Worm (Caenorhabditis elegans): ENCODE measurements around the gene rhi-1.
A peak's percentile ranks its signal among the peaks of the same experiment; 100 is the strongest.

The rhi-1 gene

DNA sequence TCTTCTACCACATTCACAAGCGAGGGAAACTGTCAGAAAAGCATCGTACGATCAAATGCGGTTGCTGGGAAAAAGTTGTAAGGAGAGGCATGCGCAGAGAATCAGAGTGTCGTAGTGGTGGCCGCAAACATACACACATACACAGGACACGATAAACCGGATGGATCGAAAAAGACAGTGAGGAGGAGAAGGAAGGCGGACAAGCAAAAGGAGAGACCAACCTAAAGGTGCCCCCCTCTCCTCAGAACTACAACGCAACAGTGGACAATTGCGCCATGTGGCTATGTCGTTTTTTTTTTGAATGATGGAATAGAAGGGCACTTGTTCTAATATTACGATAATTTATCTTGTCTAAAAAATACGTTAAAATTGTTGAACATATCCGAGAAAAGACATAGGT, 9.8 kb upstream of the rhi-1 start:
- TF ChIP-seq xnd-1 (tag; optimal IDR thresholded peaks at IDR 0.05) (no peak), C17E4.6 (GFP tag; IDR thresholded peaks at IDR 0.05) (no peak), nhr-80 (tag; optimal IDR thresholded peaks at IDR 0.05) (peak; percentile 2), let-526 (GFP tag; IDR thresholded peaks at IDR 0.05) (no peak)

DNA sequence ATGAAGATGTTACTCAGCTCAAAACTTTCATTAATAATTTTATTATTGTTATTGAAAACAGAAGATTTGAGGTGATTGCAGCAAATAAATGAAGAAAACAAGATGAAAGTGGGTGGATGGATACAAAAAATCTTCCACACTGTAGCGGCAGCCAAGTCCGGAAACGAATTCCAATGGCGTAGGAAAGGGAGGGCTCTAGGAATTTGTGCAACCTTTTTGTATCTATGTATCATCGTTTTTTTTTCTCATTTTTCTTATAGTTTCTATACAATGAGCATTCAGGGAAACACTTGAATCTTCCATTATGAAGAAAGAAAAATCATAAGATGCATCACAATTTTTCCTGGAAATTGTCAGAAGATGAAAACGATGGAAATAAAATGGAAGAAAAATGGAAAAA, 7.8 kb upstream of the rhi-1 start:
- no peak for TF ChIP-seq gei-17 (GFP tag; optimal IDR thresholded peaks at IDR 0.05)
- no peak for TF ChIP-seq unc-130 (GFP tag; optimal IDR thresholded peaks at IDR 0.05)
- TF ChIP-seq K11D2.4 (GFP tag; IDR thresholded peaks at IDR 0.05) = no peak

DNA sequence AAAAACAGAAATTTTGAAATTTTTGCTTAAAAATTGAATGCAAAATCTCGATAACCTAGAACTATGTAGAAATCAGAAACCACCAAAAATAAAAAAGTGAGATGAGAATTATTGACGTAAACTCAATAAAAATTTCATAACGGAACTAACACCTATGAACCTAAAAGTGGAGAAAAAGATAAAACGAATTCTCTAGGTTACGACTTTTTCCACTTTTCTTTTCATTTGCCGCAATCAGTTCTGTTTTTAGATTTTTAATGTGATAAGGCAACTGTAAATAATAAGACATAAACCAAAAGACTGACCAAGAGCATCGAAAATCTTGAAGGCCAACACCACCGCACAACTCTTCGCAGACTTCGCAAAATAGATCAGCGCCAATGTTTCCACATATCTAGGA, 6.3 kb upstream of the rhi-1 start:
- TF ChIP-seq attf-5 (GFP tag; optimal IDR thresholded peaks at IDR 0.05) (no peak), madf-6 (GFP tag; IDR thresholded peaks at IDR 0.05) (no peak), lin-54 (GFP tag; optimal IDR thresholded peaks at IDR 0.05) (no peak)

- no peak for TF ChIP-seq B0035.1 (tag; optimal IDR thresholded peaks at IDR 0.05)
- TF ChIP-seq hmg-1.2 (GFP tag; IDR thresholded peaks at IDR 0.05) = peak; percentile 41; the same call in 1 of the 2 replicates
These were observed 5.0 kb upstream of the rhi-1 start for ce11 chrX:4503259-4503658.

DNA sequence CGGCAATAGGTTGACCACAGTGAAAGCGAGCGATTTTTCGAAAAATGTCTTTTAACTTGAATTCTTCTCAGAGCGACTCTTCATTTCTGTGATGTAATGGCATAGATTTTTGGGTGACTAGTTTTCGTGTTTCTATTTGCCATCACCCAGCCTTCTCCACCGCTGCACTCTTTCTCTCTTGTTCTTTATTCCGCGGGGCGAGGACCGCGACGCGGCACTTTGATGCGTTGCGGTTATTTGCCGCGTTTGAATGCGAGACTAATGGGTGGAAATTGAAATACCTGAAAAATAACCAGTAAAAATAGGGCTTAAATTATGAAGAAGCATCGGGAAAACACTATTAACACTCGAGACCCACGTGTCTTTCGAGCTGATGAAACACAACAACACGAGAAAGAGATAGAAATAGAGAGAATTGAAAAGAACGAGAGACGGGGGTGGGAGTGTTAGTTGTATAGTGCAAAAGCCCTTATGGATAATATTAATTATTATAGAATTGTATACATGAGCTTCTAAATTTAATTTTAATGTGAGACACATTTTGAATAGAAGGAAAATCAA, 4.1 kb upstream of the rhi-1 start, which contains the start of gene dgk-2:
Gene dgk-2 (minus strand): TSS at position 281 of the 561 bp plus-strand sequence.
- no peak for TF ChIP-seq attf-3 (GFP tag; conservative IDR thresholded peaks at IDR 0.05)
- TF ChIP-seq K12H6.12 (tag; optimal IDR thresholded peaks at IDR 0.05) = peak; percentile 4
- no peak for TF ChIP-seq bed-1 (GFP tag; IDR thresholded peaks at IDR 0.05)
- no peak for TF ChIP-seq cebp-1 (GFP tag; IDR thresholded peaks at IDR 0.05)
- TF ChIP-seq cebp-1 (tag; optimal IDR thresholded peaks at IDR 0.05) = peak; percentile 47
- TF ChIP-seq ets-4 (GFP tag; optimal IDR thresholded peaks at IDR 0.05) = no peak
- TF ChIP-seq gei-17 (GFP tag; optimal IDR thresholded peaks at IDR 0.05) = no peak
- TF ChIP-seq egl-44 (GFP tag; IDR thresholded peaks at IDR 0.05) = no peak
- no peak for TF ChIP-seq ama-1 (optimal IDR thresholded peaks at IDR 0.05)
- TF ChIP-seq ama-1 (GFP tag; optimal IDR thresholded peaks at IDR 0.05) = no peak
- no peak for TF ChIP-seq attf-5 (GFP tag; optimal IDR thresholded peaks at IDR 0.05)
- no peak for TF ChIP-seq rec-8 (tag; optimal IDR thresholded peaks at IDR 0.05)

- TF ChIP-seq mel-28 (tag; optimal IDR thresholded peaks at IDR 0.05; ENCODE audit: borderline replicate concordance) = no peak
- TF ChIP-seq dox-1 (GFP tag; IDR thresholded peaks at IDR 0.05) = peak; percentile 19; the same call in 1 of the 2 replicates
- peak; percentile 64 for TF ChIP-seq nhr-80 (tag; optimal IDR thresholded peaks at IDR 0.05)
- TF ChIP-seq fkh-3 (tag; optimal IDR thresholded peaks at IDR 0.05) = no peak
- TF ChIP-seq aptf-2 (GFP tag; conservative IDR thresholded peaks at IDR 0.05) = no peak
- TF ChIP-seq atf-7 (tag; optimal IDR thresholded peaks at IDR 0.05) = peak; percentile 1
- no peak for TF ChIP-seq cebp-1 (GFP tag; IDR thresholded peaks at IDR 0.05)
- peak; percentile 9 for TF ChIP-seq cebp-1 (tag; optimal IDR thresholded peaks at IDR 0.05)
- TF ChIP-seq egl-18 (GFP tag; IDR thresholded peaks at IDR 0.05) = no peak
- peak; percentile 23; the same call in 1 of the 2 replicates for TF ChIP-seq lir-1 (GFP tag; conservative IDR thresholded peaks at IDR 0.05)
- TF ChIP-seq lin-35 (GFP tag; optimal IDR thresholded peaks at IDR 0.05) = no peak
These were observed 1.1 kb upstream of the rhi-1 start for ce11 chrX:4507122-4507681.
